Worm (Caenorhabditis elegans) whole organism, early embryonic: ENCODE data around the gene F25B4.4.

ENCODE experiments used
- aly-1 ChIP-seq: sonication (generic microtip); optimal IDR thresholded peaks from 2 replicates; lab custom pipeline; 2016; ENCODE audit warnings: missing genetic modification characterization, missing compliant biosample characterization
- hmg-4 ChIP-seq: fragments of 200-800 bp; sonication (Bioruptor generic); optimal IDR thresholded peaks from 2 replicates; lab custom pipeline; 2018; ENCODE audit warnings: mild to moderate bottlenecking, missing genetic modification characterization, missing compliant biosample characterization

DNA sequence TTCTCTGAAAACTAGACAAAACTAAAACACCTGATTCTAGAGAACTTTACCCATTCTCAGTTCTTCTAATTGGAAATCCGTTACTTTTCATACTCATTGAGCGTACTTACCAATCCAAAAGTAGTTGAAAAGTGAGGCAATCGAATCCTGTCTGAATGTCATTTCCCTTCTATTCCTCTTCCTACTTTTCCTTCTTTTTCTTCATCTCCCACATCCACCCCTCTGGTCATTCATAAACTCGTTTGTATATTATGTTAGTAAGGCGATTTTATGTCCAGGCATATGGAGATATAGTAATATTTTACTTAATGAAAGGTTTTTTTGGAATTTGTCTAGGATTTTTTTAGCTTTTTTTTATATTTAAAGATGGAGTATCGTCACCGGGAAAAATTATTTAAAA lies 23.7 kb downstream of the F25B4.4 start:
- TF ChIP-seq hmg-4 (GFP tag; lab: Kevin White, UChicago) = no peak
- TF ChIP-seq aly-1 (tag; lab: Kevin White, UChicago) = no peak
